Fruit fly (Drosophila melanogaster) whole organism, prepupa: ENCODE results near the gene Oseg1.

Experiments used
- CG16779 ChIP-seq: fragments of 200-800 bp; sonication (Bioruptor generic); optimal IDR thresholded peaks from 3 replicates; lab custom pipeline; 2017; ENCODE audit warnings: missing biosample characterization, mild to moderate bottlenecking, missing genetic modification characterization
- CG6163 ChIP-seq: fragments of 200-800 bp; sonication (Bioruptor generic); IDR thresholded peaks from 3 replicates; pipeline ENCODE4 v1.3.6; 2022; ENCODE audit warnings: missing biosample characterization, missing genetic modification characterization
- Gug ChIP-seq: fragments of 200-800 bp; sonication (Bioruptor generic); IDR thresholded peaks from 2 replicates; pipeline ENCODE4 v1.3.6; 2022; ENCODE audit warnings: missing biosample characterization, missing genetic modification characterization
- acj6 ChIP-seq: fragments of 200-800 bp; sonication (Bioruptor generic); optimal IDR thresholded peaks from 3 replicates; lab custom pipeline; 2016; ENCODE audit warnings: missing biosample characterization, missing genetic modification characterization

DNA sequence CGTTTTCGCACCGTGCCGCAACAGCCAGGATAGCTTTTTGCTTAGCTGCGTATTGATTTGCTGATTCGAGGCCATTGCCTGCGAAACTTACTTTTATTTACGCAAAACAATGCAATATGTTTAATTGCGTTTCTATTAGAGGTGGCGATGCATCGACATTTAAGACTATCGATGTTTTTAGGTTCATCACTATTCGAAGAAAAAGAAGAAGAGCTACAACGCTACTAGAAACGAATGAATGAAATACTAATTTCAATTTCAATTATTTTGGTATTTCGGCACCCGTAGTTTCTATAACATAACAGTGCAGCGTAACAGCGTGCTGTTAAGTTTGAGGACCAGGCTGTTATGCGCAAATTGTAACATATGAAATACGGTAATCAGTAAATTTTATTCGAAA lies 7.5 kb downstream of the Oseg1 start, which contains the start of the genes Tpt, mkg-p and CG13667:
- TF ChIP-seq CG16779 (tag; lab: Kevin White, UChicago), result no peak
- no peak for TF ChIP-seq Gug (GFP tag; lab: Robert Waterston, UW)
- TF ChIP-seq CG6163 (GFP tag; lab: Robert Waterston, UW), result no peak
- no peak for TF ChIP-seq acj6 (GFP tag; lab: Kevin White, UChicago)
